Worm (Caenorhabditis elegans) whole organism, midembryonic: ENCODE measurements around the gene glb-15.

ENCODE experiments used
- T22C8.4 ChIP-seq: fragments of 200-800 bp; sonication (Bioruptor generic); IDR thresholded peaks from 2 replicates; pipeline ENCODE4 v1.3.6; 2022; ENCODE audit warnings: missing genetic modification characterization, missing compliant biosample characterization
- cog-1 ChIP-seq: sonication (generic microtip); optimal IDR thresholded peaks from 2 replicates; lab custom pipeline; 2016; ENCODE audit warnings: missing genetic modification characterization, missing compliant biosample characterization
- flt-1 ChIP-seq: fragments of 200-800 bp; sonication (Bioruptor generic); IDR thresholded peaks from 2 replicates; pipeline ENCODE4 v1.3.6; 2022; ENCODE audit warnings: missing genetic modification characterization, missing compliant biosample characterization
- klf-2 ChIP-seq: fragments of 200-800 bp; sonication (Bioruptor generic); conservative IDR thresholded peaks from 2 replicates; pipeline ENCODE4 v1.3.6; 2022; ENCODE audit warnings: missing genetic modification reagents, missing genetic modification characterization, missing compliant biosample characterization
- med-1 ChIP-seq: sonication (generic microtip); optimal IDR thresholded peaks from 2 replicates; lab custom pipeline; 2017; ENCODE audit warnings: missing genetic modification characterization, mild to moderate bottlenecking, missing compliant biosample characterization, antibody characterized with exemption, missing genetic modification reagents; ENCODE audit not compliant: insufficient read depth
- ref-1 ChIP-seq: fragments of 200-800 bp; sonication (Bioruptor generic); conservative IDR thresholded peaks from 2 replicates; pipeline ENCODE4 v1.3.6; 2022; ENCODE audit warnings: missing genetic modification reagents, missing genetic modification characterization, missing compliant biosample characterization
- tab-1 ChIP-seq: fragments of 200-800 bp; sonication (Bioruptor generic); IDR thresholded peaks from 2 replicates; pipeline ENCODE4 v1.3.6; 2022; ENCODE audit warnings: missing genetic modification characterization, missing compliant biosample characterization
- ztf-23 ChIP-seq: fragments of 200-800 bp; sonication (Bioruptor generic); IDR thresholded peaks from 2 replicates; pipeline ENCODE4 v1.3.6; 2022; ENCODE audit warnings: missing genetic modification reagents, missing genetic modification characterization, missing compliant biosample characterization
- ztf-29 ChIP-seq: fragments of 200-800 bp; sonication (Bioruptor generic); IDR thresholded peaks from 2 replicates; pipeline ENCODE4 v1.3.6; 2022; ENCODE audit warnings: missing genetic modification reagents, missing genetic modification characterization, missing compliant biosample characterization

Gene glb-15

DNA sequence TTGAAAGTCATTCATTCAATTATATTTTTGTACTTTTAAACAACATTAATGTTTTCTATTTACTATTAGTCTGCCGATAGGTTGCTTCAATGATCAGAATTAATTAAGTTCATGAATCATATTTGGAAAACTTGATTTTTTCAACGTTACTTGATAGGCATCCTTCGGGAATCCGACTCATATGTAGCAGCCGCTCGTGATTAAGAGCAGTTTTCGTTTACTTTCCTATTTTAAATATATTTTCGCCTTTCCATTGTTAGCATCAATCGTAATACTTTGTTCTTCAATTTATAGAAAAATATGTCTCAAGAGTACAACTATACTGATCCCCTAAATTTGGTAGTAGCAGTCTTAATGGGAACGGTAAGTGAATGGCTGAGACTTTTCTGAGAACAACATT, 37.2 kb downstream of the glb-15 start, which contains the start of gene srx-90:
Gene srx-90, plus strand, starts transcription at position 301 of the 400 bp plus-strand sequence.
- TF ChIP-seq klf-2 (no peak), flt-1 (GFP tag; lab: Robert Waterston, UW) (no peak), cog-1 (tag; lab: Kevin White, UChicago) (no peak), ztf-29 (no peak), med-1 (GFP tag; lab: Kevin White, UChicago) (no peak), T22C8.4 (GFP tag; lab: Robert Waterston, UW) (no peak), tab-1 (GFP tag; lab: Robert Waterston, UW) (no peak), ztf-23 (no peak), ref-1 (GFP tag; lab: Robert Waterston, UW) (no peak)

DNA sequence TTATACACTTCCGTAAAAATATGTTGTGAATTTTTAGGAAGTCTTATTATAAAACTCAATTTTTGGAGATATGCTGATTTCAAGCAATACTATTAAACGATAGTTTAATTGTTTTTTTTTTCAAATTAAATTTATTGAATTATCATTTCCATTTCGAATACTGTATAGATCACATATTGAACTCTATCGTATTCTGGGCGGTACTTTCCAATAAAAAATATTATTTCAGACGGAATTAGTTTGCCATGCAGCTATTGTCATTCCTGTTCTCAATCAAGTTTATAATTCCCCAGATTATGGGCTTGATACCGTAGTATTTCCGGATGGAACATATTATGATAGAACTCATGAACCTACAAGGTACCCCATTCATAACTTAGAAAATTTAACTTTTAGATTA, 43.5 kb downstream of the glb-15 start:
- TF ChIP-seq ref-1 (GFP tag; lab: Robert Waterston, UW), result no peak
- no peak for TF ChIP-seq med-1 (GFP tag; lab: Kevin White, UChicago)

DNA sequence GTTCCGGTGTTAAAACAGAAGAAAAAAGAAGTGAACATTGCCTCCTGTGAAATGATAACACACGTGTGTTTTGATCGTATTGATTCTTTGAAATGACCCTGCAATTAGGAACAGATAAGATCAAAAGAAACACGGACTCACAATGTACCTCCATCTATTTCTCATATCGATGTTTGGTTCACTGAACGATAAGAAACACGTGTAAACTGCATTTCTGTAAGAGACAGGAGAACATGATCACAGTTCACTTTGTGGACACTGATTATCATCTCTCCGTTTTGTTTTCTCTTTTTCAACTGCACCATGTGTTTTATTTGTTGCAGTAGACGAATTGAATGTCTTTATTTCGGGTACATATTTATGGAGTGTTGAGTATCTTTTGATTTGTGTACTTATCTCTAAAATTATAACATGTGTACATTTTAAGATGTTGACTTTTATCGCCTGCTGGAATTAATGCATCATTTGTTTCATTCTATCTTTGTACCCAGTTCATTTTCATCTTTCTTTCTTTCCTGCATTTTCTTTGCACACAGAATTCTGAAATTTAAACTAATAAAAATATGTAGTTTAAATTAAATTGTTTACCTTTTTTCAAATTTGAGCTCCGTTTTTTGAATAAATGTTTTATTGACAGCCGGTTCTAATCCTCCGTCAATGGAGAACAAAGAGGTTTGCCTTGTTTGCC, 45.1 kb downstream of the glb-15 start, which contains the start of the genes H12C20.7 and nhr-68:
Gene H12C20.7, minus strand, starts transcription at position 188 of the 688 bp plus-strand sequence.
Gene nhr-68, plus strand, starts transcription at position 638 of the 688 bp plus-strand sequence.
- TF ChIP-seq tab-1 (GFP tag; lab: Robert Waterston, UW), result no peak

DNA sequence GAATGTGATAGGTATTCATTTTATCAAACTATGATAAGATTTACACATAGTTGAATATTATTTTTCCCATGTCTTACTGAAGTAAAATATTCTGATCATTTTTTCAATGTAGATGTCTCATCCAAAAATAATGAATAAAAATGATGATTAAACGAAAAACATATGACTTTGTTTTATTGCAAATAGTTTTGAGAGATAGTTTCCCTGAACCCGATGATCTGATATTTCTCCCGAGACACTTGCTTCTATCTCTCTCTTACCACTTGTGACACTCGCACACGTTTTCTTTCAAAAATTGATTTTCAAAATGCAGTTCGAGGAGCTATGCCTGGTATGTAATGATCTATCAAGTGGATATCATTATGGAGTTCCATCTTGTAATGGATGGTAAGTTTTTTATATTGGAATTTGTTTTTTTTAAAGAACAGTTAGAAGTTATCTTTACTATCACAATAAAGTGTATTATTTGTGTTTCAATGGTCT, 47.9 kb downstream of the glb-15 start, which contains the start of the genes nhr-101 and pms-2:
Gene nhr-101, plus strand, starts transcription at position 308 of the 483 bp plus-strand sequence.
Gene pms-2, minus strand, starts transcription at position 433 of the 483 bp plus-strand sequence.
- TF ChIP-seq klf-2 (no peak), ref-1 (GFP tag; lab: Robert Waterston, UW) (no peak), cog-1 (tag; lab: Kevin White, UChicago) (no peak), ztf-29 (no peak), flt-1 (GFP tag; lab: Robert Waterston, UW) (no peak), med-1 (GFP tag; lab: Kevin White, UChicago) (no peak), T22C8.4 (GFP tag; lab: Robert Waterston, UW) (no peak), ztf-23 (no peak), tab-1 (GFP tag; lab: Robert Waterston, UW) (no peak)
